Worm (Caenorhabditis elegans): ENCODE data around the gene T20B12.3.

T20B12.3 gene

DNA sequence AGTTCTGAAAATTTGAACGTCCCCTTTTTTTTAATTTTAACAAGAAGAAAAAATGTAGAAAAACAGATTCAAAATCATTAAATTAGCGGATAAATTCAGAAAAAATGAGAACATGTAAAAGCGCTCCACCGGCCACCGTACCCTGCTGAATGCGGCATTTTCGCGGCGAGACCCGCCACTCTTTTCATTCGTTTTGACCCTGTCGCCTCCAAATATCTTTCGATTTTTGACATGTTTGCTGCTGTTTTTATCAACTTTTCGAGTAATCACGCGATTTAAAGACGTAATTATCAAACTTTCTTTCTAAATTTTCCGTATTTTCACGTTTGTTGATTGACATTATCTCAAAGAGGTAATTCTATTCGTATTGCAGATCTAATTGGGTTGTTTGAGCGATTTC is 45.7 kb upstream of the T20B12.3 start, which contains the start of gene gsp-2 (continued):
- TF ChIP-seq egl-27 (tag; optimal IDR thresholded peaks at IDR 0.05) (no peak), ceh-28 (tag; optimal IDR thresholded peaks at IDR 0.05) (no peak), ztf-7 (tag; optimal IDR thresholded peaks at IDR 0.05) (no peak), F10B5.3 (tag; optimal IDR thresholded peaks at IDR 0.05) (no peak), zfp-2 (tag; optimal IDR thresholded peaks at IDR 0.05) (peak; percentile 28), zip-11 (GFP tag; IDR thresholded peaks at IDR 0.05) (no peak), aha-1 (tag) (peak; percentile 97), madf-9 (GFP tag; conservative IDR thresholded peaks at IDR 0.05) (no peak), nhr-237 (tag; optimal IDR thresholded peaks at IDR 0.05) (no peak), lin-1 (GFP tag; IDR thresholded peaks at IDR 0.05) (peak; percentile 57; the same call in 1 of the 2 replicates), lir-3 (tag; optimal IDR thresholded peaks at IDR 0.05) (no peak), lin-13 (GFP tag; optimal IDR thresholded peaks at IDR 0.05) (no peak), ceh-44 (GFP tag; IDR thresholded peaks at IDR 0.05) (no peak), nhr-48 (tag; optimal IDR thresholded peaks at IDR 0.05) (no peak), rbr-2 (tag; optimal IDR thresholded peaks at IDR 0.05) (peak; percentile 41), ztf-11 (tag; optimal IDR thresholded peaks at IDR 0.05) (no peak), nhr-28 (tag; optimal IDR thresholded peaks at IDR 0.05) (peak; percentile 62), ZK337.2 (GFP tag; IDR thresholded peaks at IDR 0.05) (no peak), spr-3 (GFP tag; optimal IDR thresholded peaks at IDR 0.05) (no peak), tra-1 (GFP tag; IDR thresholded peaks at IDR 0.05) (no peak), daf-8 (GFP tag; IDR thresholded peaks at IDR 0.05) (no peak), ama-1 (optimal IDR thresholded peaks at IDR 0.05) (peak; percentile 7), gei-8 (GFP tag; optimal IDR thresholded peaks at IDR 0.05) (no peak), snpc-1.2 (GFP tag; IDR thresholded peaks at IDR 0.05) (0 out of 2 replicates have a peak, but pooled peaks have one; percentile 33), nhr-25 (tag; optimal IDR thresholded peaks at IDR 0.05; ENCODE audit: borderline replicate concordance, insufficient read depth) (peak; percentile 18), set-16 (GFP tag; IDR thresholded peaks at IDR 0.05) (peak; percentile 40; the same call in 1 of the 2 replicates), lsy-2 (tag; optimal IDR thresholded peaks at IDR 0.05) (peak; percentile 87 to 97), zag-1 (tag; optimal IDR thresholded peaks at IDR 0.05) (no peak), Y105C5A.15 (GFP tag; IDR thresholded peaks at IDR 0.05) (no peak), attf-4 (tag; optimal IDR thresholded peaks at IDR 0.05) (no peak), lin-29 (GFP tag; IDR thresholded peaks at IDR 0.05) (no peak), F44E2.7 (GFP tag; IDR thresholded peaks at IDR 0.05) (no peak), spr-1 (tag; optimal IDR thresholded peaks at IDR 0.05) (no peak), lin-15B (tag; optimal IDR thresholded peaks at IDR 0.05) (no peak), lin-38 (GFP tag; IDR thresholded peaks at IDR 0.05) (peak; percentile 86), daf-12 (tag; optimal IDR thresholded peaks at IDR 0.05) (no peak), nhr-42 (GFP tag; IDR thresholded peaks at IDR 0.05) (no peak), T26A8.4 (GFP tag; IDR thresholded peaks at IDR 0.05) (peak; percentile 30; the same call in 1 of the 2 replicates), php-3 (GFP tag; IDR thresholded peaks at IDR 0.05) (no peak), ctbp-1 (GFP tag; IDR thresholded peaks at IDR 0.05) (no peak), dmd-6 (GFP tag; IDR thresholded peaks at IDR 0.05) (peak; percentile 83), nhr-41 (GFP tag; IDR thresholded peaks at IDR 0.05) (0 out of 2 replicates have a peak, but pooled peaks have one; percentile 35), unc-62 (GFP tag; optimal IDR thresholded peaks at IDR 0.05 in 1 of 2) (peak in 1 of 2 experiments; percentile 96), unc-62 (tag; optimal IDR thresholded peaks at IDR 0.05) (no peak), daf-19 (GFP tag; conservative IDR thresholded peaks at IDR 0.05) (no peak), pqm-1 (tag; optimal IDR thresholded peaks at IDR 0.05) (peak; percentile 42), tag-97 (GFP tag; IDR thresholded peaks at IDR 0.05) (no peak), lin-39 (tag; optimal IDR thresholded peaks at IDR 0.05) (no peak), dpl-1 (GFP tag; optimal IDR thresholded peaks at IDR 0.05) (peak; percentile 64), cey-2 (tag; optimal IDR thresholded peaks at IDR 0.05; ENCODE audit: borderline replicate concordance, insufficient read depth) (no peak), snpc-4 (tag; optimal IDR thresholded peaks at IDR 0.05) (no peak), ceh-82 (tag; optimal IDR thresholded peaks at IDR 0.05) (no peak)
